Fruit fly (Drosophila melanogaster): Measurements from ENCODE around the gene CG4408.

The CG4408 gene

DNA sequence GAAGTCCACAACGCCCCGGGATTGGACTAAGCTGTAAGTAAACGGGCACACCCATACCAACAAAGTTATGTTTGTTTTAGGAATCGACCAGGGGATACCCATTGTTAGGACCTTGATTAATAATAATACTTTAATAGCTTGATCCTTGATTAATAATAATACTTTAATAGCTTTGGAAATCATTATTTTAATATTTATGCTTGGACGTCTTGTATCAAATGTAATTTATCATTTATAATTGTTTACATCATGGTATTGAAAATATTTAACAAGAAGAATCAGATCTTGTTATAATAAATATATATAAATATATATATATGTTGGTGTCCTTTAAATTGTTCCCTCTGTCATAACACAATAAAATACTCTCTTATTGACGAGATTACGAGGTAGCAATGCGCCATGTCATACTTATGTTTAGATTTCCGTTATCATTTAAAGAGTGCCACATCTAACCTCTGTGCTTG, 6.4 kb downstream of the CG4408 start:
- TF ChIP-seq wor (GFP tag; IDR thresholded peaks at IDR 0.05) (peak; percentile 69), CG14050 (GFP tag; IDR thresholded peaks at IDR 0.05) (peak; percentile 53; the same call in 1 of the 3 replicates), NK7.1 (GFP tag; optimal IDR thresholded peaks at IDR 0.05) (no peak), h (optimal IDR thresholded peaks at IDR 0.05) (no peak), CG3847 (GFP tag; IDR thresholded peaks at IDR 0.05) (peak; percentile 67), Dbx (GFP tag; IDR thresholded peaks at IDR 0.05) (peak; percentile 46; the same call in 1 of the 3 replicates), Aef1 (GFP tag; IDR thresholded peaks at IDR 0.05) (peak; percentile 59; the same call in 2 of the 3 replicates), Sox100B (GFP tag; optimal IDR thresholded peaks at IDR 0.05) (peak; percentile 91), CG7963 (GFP tag; IDR thresholded peaks at IDR 0.05; ENCODE audit: partially characterized antibody) (no peak), CG12071 (GFP tag; optimal IDR thresholded peaks at IDR 0.05) (no peak), CG2129 (GFP tag; IDR thresholded peaks at IDR 0.05; ENCODE audit: partially characterized antibody) (no peak), CG4404 (GFP tag; IDR thresholded peaks at IDR 0.05) (peak; percentile 48; the same call in 1 of the 2 replicates), Fer2 (tag; optimal IDR thresholded peaks at IDR 0.05) (peak; percentile 39), CG7987 (GFP tag; optimal IDR thresholded peaks at IDR 0.05) (no peak), jigr1 (GFP tag; IDR thresholded peaks at IDR 0.05) (no peak), CG10431 (GFP tag; optimal IDR thresholded peaks at IDR 0.05) (no peak), onecut (GFP tag; IDR thresholded peaks at IDR 0.05) (peak; percentile 52), CG14860 (GFP tag; IDR thresholded peaks at IDR 0.05; ENCODE audit: partially characterized antibody) (no peak), so (GFP tag; IDR thresholded peaks at IDR 0.05) (peak; percentile 75; the same call in 2 of the 3 replicates), CG6272 (GFP tag; IDR thresholded peaks at IDR 0.05) (no peak), CG9797 (GFP tag; optimal IDR thresholded peaks at IDR 0.05) (no peak), CG4854 (GFP tag; optimal IDR thresholded peaks at IDR 0.05) (no peak), jing (GFP tag; optimal IDR thresholded peaks at IDR 0.05) (peak; percentile 33), HLH3B (GFP tag; IDR thresholded peaks at IDR 0.05) (peak; percentile 71), CG2120 (GFP tag; optimal IDR thresholded peaks at IDR 0.05) (peak; percentile 65), Dip2 (GFP tag; IDR thresholded peaks at IDR 0.05) (no peak), Stat92E (GFP tag; optimal IDR thresholded peaks at IDR 0.05) (no peak), CG7839 (tag; optimal IDR thresholded peaks at IDR 0.05) (peak; percentile 92), HLH4C (GFP tag; IDR thresholded peaks at IDR 0.05; ENCODE audit: partially characterized antibody) (no peak), gfzf (GFP tag; optimal IDR thresholded peaks at IDR 0.05) (no peak), dmrt11E (tag; optimal IDR thresholded peaks at IDR 0.05) (peak; percentile 89), tgo (GFP tag; IDR thresholded peaks at IDR 0.05) (peak; percentile 80), phol (tag; optimal IDR thresholded peaks at IDR 0.05) (peak; percentile 87), cwo (GFP tag; optimal IDR thresholded peaks at IDR 0.05) (peak; percentile 62), CG9876 (GFP tag; optimal IDR thresholded peaks at IDR 0.05) (no peak), ssp (GFP tag; IDR thresholded peaks at IDR 0.05) (peak; percentile 64), tll (GFP tag; optimal IDR thresholded peaks at IDR 0.05) (no peak), eve (GFP tag; optimal IDR thresholded peaks at IDR 0.05) (no peak), CG18262 (tag; optimal IDR thresholded peaks at IDR 0.05) (peak; percentile 92), CG33213 (GFP tag; optimal IDR thresholded peaks at IDR 0.05) (no peak), Awh (GFP tag; IDR thresholded peaks at IDR 0.05) (peak; percentile 71), ERR (GFP tag; optimal IDR thresholded peaks at IDR 0.05) (no peak), CG4424 (GFP tag; optimal IDR thresholded peaks at IDR 0.05) (peak; percentile 33), pros (GFP tag; optimal IDR thresholded peaks at IDR 0.05) (no peak), CG30431 (GFP tag; optimal IDR thresholded peaks at IDR 0.05) (peak; percentile 48), H15 (GFP tag; IDR thresholded peaks at IDR 0.05) (no peak), kay (GFP tag; optimal IDR thresholded peaks at IDR 0.05) (peak; percentile 48), Elba2 (GFP tag; optimal IDR thresholded peaks at IDR 0.05) (no peak), CG17361 (GFP tag; IDR thresholded peaks at IDR 0.05) (peak; percentile 80), CG8089 (GFP tag; optimal IDR thresholded peaks at IDR 0.05) (no peak), crp (GFP tag; optimal IDR thresholded peaks at IDR 0.05) (peak in 1 of 2 experiments; percentile 39)

Measured in whole organism, embryonic.